Worm (Caenorhabditis elegans) whole organism, young adult: Measurements from ENCODE around the gene erp-44.3.

Experiments used
- B0019.2 ChIP-seq: fragments of 200-800 bp; sonication (Bioruptor generic); conservative IDR thresholded peaks from 2 replicates; pipeline ENCODE4 v1.3.6; 2022; ENCODE audit warnings: missing genetic modification reagents, missing genetic modification characterization, missing compliant biosample characterization
- B0261.1 ChIP-seq: sonication (generic microtip); optimal IDR thresholded peaks from 2 replicates; lab custom pipeline; 2016; ENCODE audit warnings: mild to moderate bottlenecking, missing genetic modification characterization, moderate library complexity, missing compliant biosample characterization
- B0336.3 ChIP-seq: fragments of 200-800 bp; sonication (Bioruptor generic); IDR thresholded peaks from 2 replicates; pipeline ENCODE4 v1.3.6; 2022; ENCODE audit warnings: missing genetic modification characterization, missing compliant biosample characterization
- C06A6.2 ChIP-seq: fragments of 200-800 bp; sonication (Bioruptor generic); conservative IDR thresholded peaks from 2 replicates; pipeline ENCODE4 v1.3.6; 2022; ENCODE audit warnings: missing genetic modification characterization, missing compliant biosample characterization
- D2030.7 ChIP-seq: fragments of 200-800 bp; sonication (Bioruptor generic); IDR thresholded peaks from 2 replicates; pipeline ENCODE4 v1.3.6; 2022; ENCODE audit warnings: missing genetic modification reagents, missing genetic modification characterization, missing compliant biosample characterization
- F33H1.4 ChIP-seq: fragments of 200-800 bp; sonication (Bioruptor generic); IDR thresholded peaks from 2 replicates; pipeline ENCODE4 v1.3.6; 2022; ENCODE audit warnings: missing genetic modification reagents, missing genetic modification characterization, missing compliant biosample characterization
- F39B2.1 ChIP-seq: fragments of 200-800 bp; sonication (Bioruptor generic); IDR thresholded peaks from 2 replicates; pipeline ENCODE4 v1.3.6; 2022; ENCODE audit warnings: missing genetic modification reagents, missing genetic modification characterization, missing compliant biosample characterization
- F52B5.7 ChIP-seq: sonication (generic microtip); optimal IDR thresholded peaks from 2 replicates; lab custom pipeline; 2016; ENCODE audit warnings: mild to moderate bottlenecking, missing genetic modification characterization, missing compliant biosample characterization
- F55B11.4 ChIP-seq: sonication (generic microtip); optimal IDR thresholded peaks from 2 replicates; lab custom pipeline; 2016; ENCODE audit warnings: missing compliant biosample characterization, missing genetic modification characterization, borderline replicate concordance; ENCODE audit not compliant: insufficient read depth
- F57C9.4 ChIP-seq: sonication (generic microtip); optimal IDR thresholded peaks from 2 replicates; lab custom pipeline; 2017; ENCODE audit warnings: mild to moderate bottlenecking, missing genetic modification characterization, missing compliant biosample characterization
- Y56A3A.18 ChIP-seq: fragments of 200-800 bp; sonication (Bioruptor generic); IDR thresholded peaks from 2 replicates; pipeline ENCODE4 v1.3.6; 2022; ENCODE audit warnings: missing genetic modification reagents, missing genetic modification characterization, missing compliant biosample characterization
- Y67H2A.10 ChIP-seq: fragments of 200-800 bp; sonication (Bioruptor generic); conservative IDR thresholded peaks from 2 replicates; pipeline ENCODE4 v1.3.6; 2022; ENCODE audit warnings: missing genetic modification reagents, missing genetic modification characterization, missing compliant biosample characterization
- aptf-2 ChIP-seq: fragments of 200-800 bp; sonication (Bioruptor generic); conservative IDR thresholded peaks from 2 replicates; pipeline ENCODE4 v1.3.6; 2022; ENCODE audit warnings: missing genetic modification reagents, missing genetic modification characterization, missing compliant biosample characterization
- atf-7 ChIP-seq: sonication (generic microtip); optimal IDR thresholded peaks from 2 replicates; lab custom pipeline; 2017; ENCODE audit warnings: mild to moderate bottlenecking, missing genetic modification characterization, missing compliant biosample characterization
- attf-5 ChIP-seq: fragments of 200-800 bp; sonication (Bioruptor generic); optimal IDR thresholded peaks from 2 replicates; lab custom pipeline; 2018; ENCODE audit warnings: mild to moderate bottlenecking, missing genetic modification characterization, missing compliant biosample characterization
- ceh-100 ChIP-seq: fragments of 200-800 bp; sonication (Bioruptor generic); IDR thresholded peaks from 2 replicates; pipeline ENCODE4 v1.3.6; 2022; ENCODE audit warnings: missing genetic modification reagents, missing genetic modification characterization, missing compliant biosample characterization
- ceh-40 ChIP-seq: fragments of 200-800 bp; sonication (Bioruptor generic); IDR thresholded peaks from 2 replicates; pipeline ENCODE4 v1.3.6; 2022; ENCODE audit warnings: missing genetic modification characterization, missing compliant biosample characterization
- ceh-58 ChIP-seq: fragments of 200-800 bp; sonication (Bioruptor generic); IDR thresholded peaks from 2 replicates; pipeline ENCODE4 v1.3.6; 2022; ENCODE audit warnings: missing genetic modification characterization, missing compliant biosample characterization
- ceh-91 ChIP-seq: fragments of 200-800 bp; sonication (Bioruptor generic); IDR thresholded peaks from 2 replicates; pipeline ENCODE4 v1.3.6; 2022; ENCODE audit warnings: missing genetic modification reagents, missing genetic modification characterization, missing compliant biosample characterization
- dpff-1 ChIP-seq: sonication (generic microtip); optimal IDR thresholded peaks from 2 replicates; lab custom pipeline; 2017; ENCODE audit warnings: mild to moderate bottlenecking, missing genetic modification characterization, missing compliant biosample characterization
- efl-1 ChIP-seq: fragments of 150-350 bp; optimal IDR thresholded peaks from 2 replicates; lab custom pipeline; 2014; ENCODE audit warnings: missing biosample characterization, missing genetic modification reagents, missing genetic modification characterization
- egl-18 ChIP-seq: fragments of 200-800 bp; sonication (Bioruptor generic); IDR thresholded peaks from 2 replicates; pipeline ENCODE4 v1.3.6; 2022; ENCODE audit warnings: missing genetic modification reagents, missing genetic modification characterization, missing compliant biosample characterization
- ets-4 ChIP-seq: fragments of 200-800 bp; sonication (Bioruptor generic); optimal IDR thresholded peaks from 2 replicates; lab custom pipeline; 2018; ENCODE audit warnings: mild to moderate bottlenecking, missing genetic modification characterization, missing compliant biosample characterization
- hlh-26 ChIP-seq: fragments of 200-800 bp; sonication (Bioruptor generic); conservative IDR thresholded peaks from 2 replicates; pipeline ENCODE4 v1.3.6; 2022; ENCODE audit warnings: missing genetic modification reagents, missing genetic modification characterization, missing compliant biosample characterization
- hmg-1.2 ChIP-seq: fragments of 200-800 bp; sonication (Bioruptor generic); IDR thresholded peaks from 2 replicates; pipeline ENCODE4 v1.3.6; 2022; ENCODE audit warnings: missing genetic modification reagents, missing genetic modification characterization, missing compliant biosample characterization
- let-607 ChIP-seq, 2 experiments: fragments of 200-800 bp in 1 of 2; sonication (Bioruptor generic) in 1 of 2; sonication (generic microtip) in 1 of 2; optimal IDR thresholded peaks; 2 replicates each; lab custom pipeline; 2016 to 2018; ENCODE audit warnings: mild to moderate bottlenecking in 2 of 2, missing compliant biosample characterization in 2 of 2, missing genetic modification characterization in 2 of 2, moderate library complexity in 2 of 2, missing genotype in 1 of 2
- lin-35 ChIP-seq, 3 experiments: fragments of 150-350 bp in 2 of 3; sonication (generic microtip) in 1 of 3; optimal IDR thresholded peaks; 2 replicates each; lab custom pipeline; 2014 to 2018; ENCODE audit warnings: missing biosample characterization in 3 of 3, missing genetic modification characterization in 3 of 3, missing genetic modification reagents in 3 of 3
- lin-54 ChIP-seq: fragments of 200-800 bp; sonication (Bioruptor generic); optimal IDR thresholded peaks from 2 replicates; lab custom pipeline; 2018; ENCODE audit warnings: mild to moderate bottlenecking, missing genetic modification characterization, missing compliant biosample characterization
- lsy-27 ChIP-seq: sonication (generic microtip); optimal IDR thresholded peaks from 2 replicates; lab custom pipeline; 2017; ENCODE audit warnings: missing genetic modification characterization, mild to moderate bottlenecking, missing compliant biosample characterization, antibody characterized with exemption, missing genotype, borderline replicate concordance; ENCODE audit not compliant: insufficient read depth
- mel-28 ChIP-seq: sonication (generic microtip); optimal IDR thresholded peaks from 2 replicates; lab custom pipeline; 2016; ENCODE audit warnings: borderline replicate concordance, mild to moderate bottlenecking, missing genetic modification characterization, missing compliant biosample characterization
- mes-4 ChIP-seq: sonication (generic microtip); optimal IDR thresholded peaks from 2 replicates; lab custom pipeline; 2016; ENCODE audit warnings: missing genotype, missing genetic modification characterization, missing compliant biosample characterization
- mxl-1 ChIP-seq: sonication (generic microtip); optimal IDR thresholded peaks from 2 replicates; lab custom pipeline; 2016; ENCODE audit warnings: missing genetic modification characterization, missing compliant biosample characterization
- nhr-120 ChIP-seq: fragments of 200-800 bp; sonication (Bioruptor generic); IDR thresholded peaks from 2 replicates; pipeline ENCODE4 v1.3.6; 2022; ENCODE audit warnings: missing genetic modification characterization, missing compliant biosample characterization
- nhr-179 ChIP-seq: sonication (generic microtip); optimal IDR thresholded peaks from 2 replicates; lab custom pipeline; 2016; ENCODE audit warnings: mild to moderate bottlenecking, missing genetic modification characterization, missing compliant biosample characterization
- nhr-80 ChIP-seq: sonication (generic microtip); optimal IDR thresholded peaks from 2 replicates; lab custom pipeline; 2016; ENCODE audit warnings: missing genetic modification characterization, missing compliant biosample characterization
- pbrm-1 ChIP-seq: fragments of 200-800 bp; sonication (Bioruptor generic); IDR thresholded peaks from 2 replicates; pipeline ENCODE4 v1.3.6; 2022; ENCODE audit warnings: missing genetic modification reagents, missing genetic modification characterization, missing compliant biosample characterization
- snpc-4 ChIP-seq, 5 experiments: fragments of 150-350 bp in 1 of 5; sonication (generic microtip) in 4 of 5; optimal IDR thresholded peaks; 2 replicates each; lab custom pipeline; 2014 to 2018; ENCODE audit warnings: missing genetic modification characterization in 5 of 5, missing biosample characterization in 3 of 5, antibody characterized with exemption in 2 of 5, mild to moderate bottlenecking in 2 of 5, missing compliant biosample characterization in 2 of 5, missing genotype in 2 of 5, moderate library complexity in 2 of 5, missing genetic modification reagents in 1 of 5
- somi-1 ChIP-seq: fragments of 200-800 bp; sonication (Bioruptor generic); optimal IDR thresholded peaks from 2 replicates; lab custom pipeline; 2018; ENCODE audit warnings: mild to moderate bottlenecking, missing genetic modification characterization, missing compliant biosample characterization
- tbp1 ChIP-seq: fragments of 200-800 bp; sonication (Bioruptor generic); optimal IDR thresholded peaks from 2 replicates; lab custom pipeline; 2018; ENCODE audit warnings: mild to moderate bottlenecking, missing genetic modification characterization, missing compliant biosample characterization
- tbx-9 ChIP-seq: sonication (generic microtip); optimal IDR thresholded peaks from 2 replicates; lab custom pipeline; 2016; ENCODE audit warnings: borderline replicate concordance, missing genetic modification characterization, inconsistent platforms, missing compliant biosample characterization
- unc-130 ChIP-seq: sonication (generic microtip); optimal IDR thresholded peaks from 2 replicates; lab custom pipeline; 2016; ENCODE audit warnings: missing genetic modification reagents, missing genetic modification characterization, missing compliant biosample characterization
- unc-62 ChIP-seq: fragments of 150-350 bp; optimal IDR thresholded peaks from 2 replicates; lab custom pipeline; 2014; ENCODE audit warnings: missing biosample characterization, missing genetic modification reagents, missing genetic modification characterization
- xnd-1 ChIP-seq: sonication (generic microtip); optimal IDR thresholded peaks from 2 replicates; lab custom pipeline; 2016; ENCODE audit warnings: missing genotype, missing genetic modification reagents, missing genetic modification characterization, missing compliant biosample characterization
- ztf-18 ChIP-seq: sonication (generic microtip); optimal IDR thresholded peaks from 2 replicates; lab custom pipeline; 2016; ENCODE audit warnings: missing genotype, mild to moderate bottlenecking, missing genetic modification characterization, missing compliant biosample characterization
- ztf-25 ChIP-seq: fragments of 200-800 bp; sonication (Bioruptor generic); IDR thresholded peaks from 2 replicates; pipeline ENCODE4 v1.3.6; 2022; ENCODE audit warnings: missing genetic modification reagents, missing genetic modification characterization, missing compliant biosample characterization
- ztf-28 ChIP-seq: fragments of 200-800 bp; sonication (Bioruptor generic); IDR thresholded peaks from 2 replicates; pipeline ENCODE4 v1.3.6; 2022; ENCODE audit warnings: missing genetic modification reagents, missing genetic modification characterization, missing compliant biosample characterization

The erp-44.3 gene

DNA sequence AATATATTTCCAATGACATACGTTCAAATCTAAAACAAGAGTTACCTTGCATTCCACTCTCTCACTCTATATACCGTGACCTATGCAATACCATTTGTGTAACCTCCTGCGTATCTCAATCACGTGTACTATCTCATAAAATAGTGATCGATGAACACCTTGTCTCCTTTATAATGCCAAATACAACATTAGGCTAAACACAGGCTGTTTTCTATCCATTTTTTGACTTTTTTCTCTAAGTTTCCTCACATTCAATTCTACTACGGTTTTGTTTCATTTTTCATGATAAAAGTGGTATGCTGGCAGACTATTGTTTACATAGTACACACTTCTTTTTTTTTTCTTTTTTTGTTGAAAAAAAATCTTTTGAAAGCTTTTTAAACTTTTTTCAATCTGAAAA, 23.8 kb downstream of the erp-44.3 start:
- no peak for TF ChIP-seq dpff-1
- peak; percentile 63; the same call in 1 of the 2 replicates for TF ChIP-seq hmg-1.2

DNA sequence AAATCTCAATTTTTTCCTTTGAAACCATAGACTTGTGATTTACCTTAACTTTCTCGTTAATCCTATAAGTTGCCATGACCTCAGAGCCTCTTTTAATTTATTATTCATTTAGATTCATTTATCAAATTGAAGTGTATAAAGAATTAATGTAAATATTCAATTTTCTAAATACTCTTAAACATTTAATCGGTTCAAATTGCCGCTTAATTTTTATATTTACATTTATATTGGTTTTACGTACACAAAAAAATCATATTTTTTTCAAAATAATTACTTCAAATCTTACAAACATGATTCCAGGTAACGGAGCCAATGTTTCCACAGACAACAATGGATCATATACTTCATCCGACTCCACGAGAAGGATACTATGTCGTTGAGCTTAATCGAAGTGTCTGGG, 26.0 kb downstream of the erp-44.3 start, which contains the start of gene pmk-1:
pmk-1 (plus strand) TSS at position 301 of the 400 bp plus-strand sequence.
- no peak for TF ChIP-seq Y56A3A.18 (GFP tag; lab: Robert Waterston, UW)
- TF ChIP-seq mel-28, result no peak
- no peak for TF ChIP-seq attf-5 (GFP tag; lab: Kevin White, UChicago)
- no peak for TF ChIP-seq ceh-40
- no peak for TF ChIP-seq F33H1.4
- TF ChIP-seq ztf-25 (GFP tag; lab: Robert Waterston, UW), result no peak
- TF ChIP-seq mes-4, result no peak
- TF ChIP-seq aptf-2 (GFP tag; lab: Robert Waterston, UW), result no peak
- no peak for TF ChIP-seq Y67H2A.10 (GFP tag; lab: Robert Waterston, UW)
- no peak for TF ChIP-seq F57C9.4
- TF ChIP-seq ceh-58 (GFP tag; lab: Robert Waterston, UW), result no peak
- TF ChIP-seq F39B2.1 (GFP tag; lab: Robert Waterston, UW), result no peak
- no peak for TF ChIP-seq D2030.7 (GFP tag; lab: Robert Waterston, UW)
- no peak for TF ChIP-seq F55B11.4 (tag; lab: Kevin White, UChicago)

DNA sequence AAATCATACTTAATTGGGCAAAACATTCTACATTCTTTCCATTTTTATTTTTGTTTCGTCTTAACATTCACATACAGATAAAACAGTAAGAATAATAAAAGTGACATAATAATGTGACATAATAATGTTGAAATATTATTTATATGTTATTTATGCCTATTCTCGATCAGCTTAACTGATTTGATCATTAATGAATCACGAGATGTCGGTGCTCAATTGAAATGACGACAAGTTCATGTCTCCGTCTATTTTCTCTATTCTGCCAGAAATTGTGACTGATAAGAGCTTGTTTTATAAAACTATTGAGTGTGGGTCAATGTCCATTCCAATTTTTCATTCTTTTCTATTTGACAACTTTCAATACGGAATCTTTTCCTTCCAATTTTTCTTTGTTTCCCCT, 29.3 kb downstream of the erp-44.3 start:
- TF ChIP-seq snpc-4 (GFP tag; optimal IDR thresholded peaks at IDR 0.05; lab: Kevin White, UChicago) (no peak), snpc-4 (tag; optimal IDR thresholded peaks at IDR 0.05; lab: Kevin White, UChicago) (peak in 1 of 4 experiments; percentile 13), lin-35 (GFP tag; optimal IDR thresholded peaks at IDR 0.05; lab: Kevin White, UChicago) (no peak), ztf-25 (GFP tag; lab: Robert Waterston, UW) (no peak), D2030.7 (GFP tag; lab: Robert Waterston, UW) (no peak), ets-4 (GFP tag; lab: Kevin White, UChicago) (no peak), ztf-18 (tag; lab: Kevin White, UChicago) (no peak), efl-1 (GFP tag; lab: Kevin White, UChicago) (no peak), B0019.2 (GFP tag; lab: Robert Waterston, UW) (no peak), mel-28 (no peak), ztf-28 (GFP tag; lab: Robert Waterston, UW) (no peak), ceh-100 (GFP tag; lab: Robert Waterston, UW) (no peak), ceh-91 (no peak), lin-54 (GFP tag; lab: Kevin White, UChicago) (no peak), tbp1 (GFP tag; lab: Kevin White, UChicago) (peak; percentile 2), unc-130 (GFP tag; lab: Kevin White, UChicago) (no peak), F57C9.4 (no peak), atf-7 (tag; lab: Kevin White, UChicago) (peak; percentile 3), lsy-27 (tag; lab: Kevin White, UChicago) (no peak), egl-18 (GFP tag; lab: Robert Waterston, UW) (no peak), pbrm-1 (GFP tag; lab: Robert Waterston, UW) (no peak), F52B5.7 (tag; lab: Kevin White, UChicago) (no peak), unc-62 (GFP tag; lab: Kevin White, UChicago) (peak; percentile 84), F55B11.4 (tag; lab: Kevin White, UChicago) (no peak), C06A6.2 (GFP tag; lab: Robert Waterston, UW) (no peak), nhr-179 (no peak), hlh-26 (no peak), let-607 (tag; optimal IDR thresholded peaks at IDR 0.05; lab: Kevin White, UChicago) (no peak), tbx-9 (tag; lab: Kevin White, UChicago) (no peak), nhr-120 (GFP tag; lab: Robert Waterston, UW) (no peak), B0336.3 (GFP tag; lab: Robert Waterston, UW) (no peak), B0261.1 (tag; lab: Kevin White, UChicago) (no peak), xnd-1 (tag; lab: Kevin White, UChicago) (no peak), mxl-1 (tag; lab: Kevin White, UChicago) (no peak), somi-1 (GFP tag; lab: Kevin White, UChicago) (no peak), nhr-80 (peak; percentile 78)
